Worm (Caenorhabditis elegans) whole organism, early embryonic: ENCODE measurements around the gene F59A7.7.

Source experiments
- B0310.2 ChIP-seq: sonication (generic microtip); optimal IDR thresholded peaks from 2 replicates; lab custom pipeline; 2016; ENCODE audit warnings: mild to moderate bottlenecking, missing genetic modification characterization, missing compliant biosample characterization
- F13C5.2 ChIP-seq: sonication (generic microtip); optimal IDR thresholded peaks from 2 replicates; lab custom pipeline; 2017; ENCODE audit warnings: mild to moderate bottlenecking, missing genetic modification characterization, inconsistent platforms, missing compliant biosample characterization
- aly-1 ChIP-seq: sonication (generic microtip); optimal IDR thresholded peaks from 2 replicates; lab custom pipeline; 2016; ENCODE audit warnings: missing genetic modification characterization, missing compliant biosample characterization
- ama-1 ChIP-seq: fragments of 150-350 bp; optimal IDR thresholded peaks from 2 replicates; lab custom pipeline; 2014
- ceh-13 ChIP-seq: fragments of 200-800 bp; sonication (Bioruptor generic); optimal IDR thresholded peaks from 2 replicates; lab custom pipeline; 2018; ENCODE audit warnings: mild to moderate bottlenecking, missing genetic modification characterization, missing compliant biosample characterization
- ceh-36 ChIP-seq: sonication (generic microtip); optimal IDR thresholded peaks from 2 replicates; lab custom pipeline; 2016; ENCODE audit warnings: missing genetic modification characterization, inconsistent platforms, missing compliant biosample characterization
- ets-7 ChIP-seq: sonication (generic microtip); optimal IDR thresholded peaks from 2 replicates; lab custom pipeline; 2016; ENCODE audit warnings: missing genotype, missing genetic modification characterization, missing compliant biosample characterization
- flt-1 ChIP-seq: fragments of 200-800 bp; sonication (Bioruptor generic); IDR thresholded peaks from 2 replicates; pipeline ENCODE4 v1.3.6; 2022; ENCODE audit warnings: missing genetic modification characterization, missing compliant biosample characterization
- hmbx-1 ChIP-seq: sonication (generic microtip); optimal IDR thresholded peaks from 2 replicates; lab custom pipeline; 2016; ENCODE audit warnings: mild to moderate bottlenecking, missing genetic modification characterization, missing compliant biosample characterization
- hmg-4 ChIP-seq: fragments of 200-800 bp; sonication (Bioruptor generic); optimal IDR thresholded peaks from 2 replicates; lab custom pipeline; 2018; ENCODE audit warnings: mild to moderate bottlenecking, missing genetic modification characterization, missing compliant biosample characterization
- hnd-1 ChIP-seq: sonication (generic microtip); optimal IDR thresholded peaks from 2 replicates; lab custom pipeline; 2016; ENCODE audit warnings: missing genetic modification characterization, missing compliant biosample characterization
- pes-1 ChIP-seq: fragments of 200-800 bp; sonication (Bioruptor generic); IDR thresholded peaks from 2 replicates; pipeline ENCODE4 v1.3.6; 2022; ENCODE audit warnings: missing genetic modification reagents, missing genetic modification characterization, missing compliant biosample characterization
- scrt-1 ChIP-seq: fragments of 200-800 bp; sonication (Bioruptor generic); IDR thresholded peaks from 2 replicates; pipeline ENCODE4 v1.3.6; 2022; ENCODE audit warnings: missing genetic modification characterization, missing compliant biosample characterization
- sea-1 ChIP-seq: fragments of 200-800 bp; sonication (Bioruptor generic); conservative IDR thresholded peaks from 2 replicates; pipeline ENCODE4 v1.3.6; 2022; ENCODE audit warnings: missing genetic modification characterization, missing compliant biosample characterization
- tbx-11 ChIP-seq: fragments of 200-800 bp; sonication (Bioruptor generic); IDR thresholded peaks from 2 replicates; pipeline ENCODE4 v1.3.6; 2022; ENCODE audit warnings: missing genetic modification characterization, missing compliant biosample characterization
- tbx-37 ChIP-seq: fragments of 200-800 bp; sonication (Bioruptor generic); conservative IDR thresholded peaks from 2 replicates; pipeline ENCODE4 v1.3.6; 2022; ENCODE audit warnings: missing genetic modification reagents, missing genetic modification characterization, missing compliant biosample characterization
- tra-4 ChIP-seq: sonication (generic microtip); optimal IDR thresholded peaks from 2 replicates; lab custom pipeline; 2017; ENCODE audit warnings: missing genetic modification characterization, missing compliant biosample characterization

Gene F59A7.7

ce11 chrV:2004229-2004628, 7.6 kb upstream of the F59A7.7 start, which contains the start of gene clec-206:
Gene clec-206, minus strand, starts transcription at chrV:2004329.
- TF ChIP-seq hmg-4 (GFP tag; lab: Kevin White, UChicago): no peak
- no peak for TF ChIP-seq sea-1 (GFP tag; lab: Robert Waterston, UW)
- no peak for TF ChIP-seq F13C5.2 (tag; lab: Kevin White, UChicago)
- no peak for TF ChIP-seq aly-1 (tag; lab: Kevin White, UChicago)
- no peak for TF ChIP-seq ama-1 (lab: Kevin White, UChicago)
- no peak for TF ChIP-seq flt-1
- TF ChIP-seq ets-7 (tag; lab: Kevin White, UChicago): no peak
- no peak for TF ChIP-seq ceh-36
- TF ChIP-seq B0310.2 (tag; lab: Kevin White, UChicago): no peak
- no peak for TF ChIP-seq ceh-13 (GFP tag; lab: Kevin White, UChicago)
- no peak for TF ChIP-seq pes-1
- TF ChIP-seq scrt-1 (GFP tag; lab: Robert Waterston, UW): no peak
- TF ChIP-seq tbx-11 (GFP tag; lab: Robert Waterston, UW): no peak
- TF ChIP-seq tbx-37 (GFP tag; lab: Robert Waterston, UW): no peak
- TF ChIP-seq hnd-1 (tag; lab: Kevin White, UChicago): no peak

DNA sequence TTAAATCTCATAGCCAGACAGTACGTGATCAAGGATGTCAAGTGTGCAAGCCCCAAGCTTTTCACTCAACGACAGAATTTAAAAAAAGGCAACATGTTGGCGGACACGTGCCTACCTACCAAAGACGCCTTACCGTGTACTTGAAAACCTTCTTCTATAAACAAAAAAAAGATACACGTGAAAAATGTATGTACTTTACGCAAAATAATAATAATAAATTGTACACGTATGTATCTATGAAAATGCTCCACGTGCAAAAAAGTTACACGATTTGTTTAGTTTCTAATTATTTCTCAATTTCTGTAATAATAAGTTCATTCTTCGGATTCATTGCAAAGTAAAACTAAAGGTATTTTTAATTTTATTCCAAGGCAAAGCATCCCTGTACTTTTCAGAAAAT, 7.2 kb upstream of the F59A7.7 start, which contains the start of gene cysl-4:
Gene cysl-4, plus strand, starts transcription at position 301 of the 400 bp plus-strand sequence.
- TF ChIP-seq ceh-13 (GFP tag; lab: Kevin White, UChicago) (no peak), sea-1 (GFP tag; lab: Robert Waterston, UW) (no peak), flt-1 (no peak), hmbx-1 (tag; lab: Kevin White, UChicago) (no peak), aly-1 (tag; lab: Kevin White, UChicago) (no peak), hnd-1 (tag; lab: Kevin White, UChicago) (no peak), scrt-1 (GFP tag; lab: Robert Waterston, UW) (no peak)

ce11 chrV:2008412-2008811, 3.5 kb upstream of the F59A7.7 start:
- no peak for TF ChIP-seq tra-4
- TF ChIP-seq ama-1 (lab: Kevin White, UChicago): no peak

DNA sequence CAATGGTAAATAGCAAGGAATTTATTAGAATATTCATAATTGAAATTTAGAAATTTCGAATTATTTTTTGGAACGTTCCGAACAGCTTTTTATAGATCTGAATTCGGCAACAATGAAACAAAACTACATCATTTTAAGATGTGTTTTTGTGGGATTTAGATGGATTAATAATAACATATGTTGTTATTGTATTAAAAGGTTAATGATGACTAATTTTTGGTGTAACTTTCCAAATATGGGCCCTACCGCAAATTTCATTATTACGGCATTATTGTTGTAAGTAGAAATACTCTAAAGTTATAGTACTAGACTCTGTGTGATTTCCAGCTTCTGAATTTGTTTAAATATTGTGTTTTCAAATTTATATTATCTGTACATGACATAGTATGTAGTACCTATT, 1.9 kb downstream of the F59A7.7 start, which contains the start of gene F59A7.11:
Gene F59A7.11, minus strand, starts transcription at position 101 of the 400 bp plus-strand sequence.
- TF ChIP-seq ama-1 (lab: Kevin White, UChicago) (no peak), scrt-1 (GFP tag; lab: Robert Waterston, UW) (no peak), sea-1 (GFP tag; lab: Robert Waterston, UW) (no peak), pes-1 (no peak), hmg-4 (GFP tag; lab: Kevin White, UChicago) (no peak), ceh-36 (no peak)

- no peak for TF ChIP-seq ets-7 (tag; lab: Kevin White, UChicago)
- TF ChIP-seq aly-1 (tag; lab: Kevin White, UChicago): no peak
- TF ChIP-seq flt-1: no peak
- TF ChIP-seq hnd-1 (tag; lab: Kevin White, UChicago): no peak
- TF ChIP-seq tbx-11 (GFP tag; lab: Robert Waterston, UW): no peak
- TF ChIP-seq ama-1 (lab: Kevin White, UChicago): no peak
- TF ChIP-seq hmbx-1 (tag; lab: Kevin White, UChicago): no peak
- no peak for TF ChIP-seq sea-1 (GFP tag; lab: Robert Waterston, UW)
Observed at ce11 chrV:2016428-2016827, 4.6 kb downstream of the F59A7.7 start, which contains the start of gene F59A7.2. Gene F59A7.2, minus strand, starts transcription at chrV:2016528.

ce11 chrV:2018689-2019088, 6.8 kb downstream of the F59A7.7 start, which contains the start of gene F59A7.14:
Gene F59A7.14, plus strand, starts transcription at chrV:2018989.
- TF ChIP-seq pes-1: no peak
- no peak for TF ChIP-seq ceh-13 (GFP tag; lab: Kevin White, UChicago)
- no peak for TF ChIP-seq hnd-1 (tag; lab: Kevin White, UChicago)
- TF ChIP-seq hmg-4 (GFP tag; lab: Kevin White, UChicago): no peak
- TF ChIP-seq aly-1 (tag; lab: Kevin White, UChicago): no peak

- TF ChIP-seq B0310.2 (tag; lab: Kevin White, UChicago) (no peak), ceh-36 (no peak), tra-4 (no peak), F13C5.2 (tag; lab: Kevin White, UChicago) (no peak), hmbx-1 (tag; lab: Kevin White, UChicago) (no peak), ceh-13 (GFP tag; lab: Kevin White, UChicago) (no peak), aly-1 (tag; lab: Kevin White, UChicago) (no peak), ets-7 (tag; lab: Kevin White, UChicago) (no peak), scrt-1 (GFP tag; lab: Robert Waterston, UW) (no peak), ama-1 (lab: Kevin White, UChicago) (no peak), flt-1 (no peak), tbx-37 (GFP tag; lab: Robert Waterston, UW) (no peak), hnd-1 (tag; lab: Kevin White, UChicago) (no peak), pes-1 (no peak), sea-1 (GFP tag; lab: Robert Waterston, UW) (no peak), tbx-11 (GFP tag; lab: Robert Waterston, UW) (no peak)
Observed at ce11 chrV:2021283-2021682, 9.4 kb downstream of the F59A7.7 start.

- TF ChIP-seq hmbx-1 (tag; lab: Kevin White, UChicago): no peak
- no peak for TF ChIP-seq tbx-37 (GFP tag; lab: Robert Waterston, UW)
- TF ChIP-seq ama-1 (lab: Kevin White, UChicago): no peak
- TF ChIP-seq B0310.2 (tag; lab: Kevin White, UChicago): no peak
- no peak for TF ChIP-seq tra-4
- TF ChIP-seq flt-1: no peak
- no peak for TF ChIP-seq aly-1 (tag; lab: Kevin White, UChicago)
Observed at ce11 chrV:2022374-2022773, 10.5 kb downstream of the F59A7.7 start, which contains the start of gene F59A7.5. Gene F59A7.5, plus strand, starts transcription at chrV:2022674.
